Fruit fly (Drosophila melanogaster) whole organism, wandering third instar larva: ENCODE measurements around the gene Pmi.

ENCODE experiments used
- Hr78 ChIP-seq: fragments of >200 bp; optimal IDR thresholded peaks from 2 replicates; lab custom pipeline; 2017; ENCODE audit warnings: missing biosample characterization, missing genetic modification characterization
- Rel ChIP-seq, 2 experiments: fragments of 200-800 bp; sonication (Bioruptor generic) in 1 of 2; optimal IDR thresholded peaks; 2 replicates in 1 of 2; 3 replicates in 1 of 2; lab custom pipeline; 2016 to 2019; ENCODE audit warnings: mild to moderate bottlenecking in 2 of 2, missing biosample characterization in 2 of 2, missing genetic modification characterization in 2 of 2, moderate library complexity in 1 of 2

dm6 chr3L:5810633-5811341 lies 30.9 kb downstream of the Pmi start, which contains the start of the genes S6k and kri:
- no peak for TF ChIP-seq Rel (GFP tag; optimal IDR thresholded peaks at IDR 0.05; lab: Kevin White, UChicago)
- TF ChIP-seq Rel (tag; optimal IDR thresholded peaks at IDR 0.05; lab: Kevin White, UChicago): peak; percentile 57
- no peak for TF ChIP-seq Hr78
